Worm (Caenorhabditis elegans) whole organism, late embryonic: ENCODE data around the gene ZK354.7.
"Not testable (repeated sequence)": the region's sequence is repeated elsewhere in the genome, so short reads cannot be mapped to it uniquely, and the experiment has no call there.

Experiments
- C08G9.2 ChIP-seq: sonication (generic microtip); optimal IDR thresholded peaks from 2 replicates; lab custom pipeline; 2016; ENCODE audit warnings: mild to moderate bottlenecking, missing genetic modification characterization, moderate library complexity, missing compliant biosample characterization
- F13H6.1 ChIP-seq: sonication (generic microtip); optimal IDR thresholded peaks from 2 replicates; lab custom pipeline; 2016; ENCODE audit warnings: missing genetic modification characterization, missing compliant biosample characterization
- K02D7.2 ChIP-seq: sonication (generic microtip); optimal IDR thresholded peaks from 2 replicates; lab custom pipeline; 2017; ENCODE audit warnings: mild to moderate bottlenecking, missing genetic modification characterization, missing compliant biosample characterization
- T23F11.4 ChIP-seq: fragments of 200-800 bp; sonication (Bioruptor generic); optimal IDR thresholded peaks from 2 replicates; lab custom pipeline; 2018; ENCODE audit warnings: mild to moderate bottlenecking, missing genetic modification characterization, missing compliant biosample characterization
- ama-1 ChIP-seq: fragments of 150-350 bp; optimal IDR thresholded peaks from 2 replicates; lab custom pipeline; 2014
- ceh-14 ChIP-seq: sonication (generic microtip); optimal IDR thresholded peaks from 2 replicates; lab custom pipeline; 2016; ENCODE audit warnings: missing genotype, missing genetic modification characterization, missing compliant biosample characterization
- ceh-18 ChIP-seq: sonication (generic microtip); optimal IDR thresholded peaks from 2 replicates; lab custom pipeline; 2016; ENCODE audit warnings: missing genetic modification characterization, missing compliant biosample characterization
- ceh-22 ChIP-seq: sonication (generic microtip); optimal IDR thresholded peaks from 2 replicates; lab custom pipeline; 2017; ENCODE audit warnings: missing biosample characterization, missing genetic modification characterization
- ceh-24 ChIP-seq: sonication (generic microtip); optimal IDR thresholded peaks from 2 replicates; lab custom pipeline; 2016; ENCODE audit warnings: mild to moderate bottlenecking, missing genetic modification characterization, missing compliant biosample characterization
- ceh-30 ChIP-seq: fragments of 150-350 bp; optimal IDR thresholded peaks from 2 replicates; lab custom pipeline; 2014; ENCODE audit warnings: missing biosample characterization, missing genetic modification characterization
- ceh-31 ChIP-seq: sonication (generic microtip); optimal IDR thresholded peaks from 2 replicates; lab custom pipeline; 2016; ENCODE audit warnings: missing genetic modification characterization, missing compliant biosample characterization
- ceh-9 ChIP-seq: sonication (generic microtip); optimal IDR thresholded peaks from 2 replicates; lab custom pipeline; 2016; ENCODE audit warnings: mild to moderate bottlenecking, missing genetic modification characterization, inconsistent platforms, missing compliant biosample characterization
- dve-1 ChIP-seq: sonication (generic microtip); optimal IDR thresholded peaks from 2 replicates; lab custom pipeline; 2017; ENCODE audit warnings: antibody characterized with exemption, mild to moderate bottlenecking, missing genetic modification characterization, missing compliant biosample characterization
- elt-2 ChIP-seq: sonication (generic microtip); optimal IDR thresholded peaks from 2 replicates; lab custom pipeline; 2016; ENCODE audit warnings: missing genetic modification reagents, missing genetic modification characterization, missing compliant biosample characterization
- elt-4 ChIP-seq: sonication (generic microtip); optimal IDR thresholded peaks from 2 replicates; lab custom pipeline; 2016; ENCODE audit warnings: missing genetic modification characterization, missing compliant biosample characterization
- eyg-1 ChIP-seq: sonication (generic microtip); optimal IDR thresholded peaks from 2 replicates; lab custom pipeline; 2016; ENCODE audit warnings: missing genotype, missing genetic modification characterization, missing compliant biosample characterization
- gmeb-2 ChIP-seq: sonication (generic microtip); optimal IDR thresholded peaks from 2 replicates; lab custom pipeline; 2016; ENCODE audit warnings: missing genetic modification characterization, inconsistent platforms, missing compliant biosample characterization
- hlh-13 ChIP-seq: fragments of 200-800 bp; sonication (Bioruptor generic); optimal IDR thresholded peaks from 2 replicates; lab custom pipeline; 2018; ENCODE audit warnings: mild to moderate bottlenecking, missing genetic modification characterization, missing compliant biosample characterization
- hlh-30 ChIP-seq: sonication (generic microtip); optimal IDR thresholded peaks from 2 replicates; lab custom pipeline; 2017; ENCODE audit warnings: antibody characterized with exemption, missing genetic modification characterization, missing compliant biosample characterization; ENCODE audit not compliant: insufficient read depth
- hlh-6 ChIP-seq: sonication (generic microtip); optimal IDR thresholded peaks from 2 replicates; lab custom pipeline; 2016; ENCODE audit warnings: missing genotype, missing genetic modification characterization, missing compliant biosample characterization
- lim-6 ChIP-seq: sonication (generic microtip); optimal IDR thresholded peaks from 2 replicates; lab custom pipeline; 2016; ENCODE audit warnings: missing genetic modification characterization, missing compliant biosample characterization
- lin-11 ChIP-seq: fragments of 200-800 bp; sonication (Bioruptor generic); optimal IDR thresholded peaks from 2 replicates; lab custom pipeline; 2018; ENCODE audit warnings: mild to moderate bottlenecking, missing genetic modification characterization, missing compliant biosample characterization
- nhr-11 ChIP-seq: fragments of 150-350 bp; optimal IDR thresholded peaks from 2 replicates; lab custom pipeline; 2014; ENCODE audit warnings: missing biosample characterization, missing genetic modification characterization
- nhr-232 ChIP-seq: sonication (generic microtip); optimal IDR thresholded peaks from 2 replicates; lab custom pipeline; 2016; ENCODE audit warnings: missing genetic modification characterization, missing compliant biosample characterization
- pat-9 ChIP-seq: fragments of 200-800 bp; sonication (Bioruptor generic); optimal IDR thresholded peaks from 2 replicates; lab custom pipeline; 2018; ENCODE audit warnings: mild to moderate bottlenecking, missing genetic modification characterization, moderate library complexity, missing compliant biosample characterization
- pha-4 ChIP-seq: fragments of 150-350 bp; optimal IDR thresholded peaks from 2 replicates; lab custom pipeline; 2018; ENCODE audit warnings: missing biosample characterization, missing genetic modification reagents, missing genetic modification characterization
- pqm-1 ChIP-seq: sonication (generic microtip); optimal IDR thresholded peaks from 2 replicates; lab custom pipeline; 2016; ENCODE audit warnings: missing genetic modification characterization, missing compliant biosample characterization
- ref-2 ChIP-seq: sonication (generic microtip); optimal IDR thresholded peaks from 2 replicates; lab custom pipeline; 2016; ENCODE audit warnings: missing genetic modification characterization, missing compliant biosample characterization
- sox-2 ChIP-seq: fragments of 200-800 bp; sonication (Bioruptor generic); IDR thresholded peaks from 2 replicates; pipeline ENCODE4 v1.3.6; 2022; ENCODE audit warnings: missing genetic modification reagents, missing genetic modification characterization, missing compliant biosample characterization
- sox-4 ChIP-seq: sonication (generic microtip); optimal IDR thresholded peaks from 2 replicates; lab custom pipeline; 2017; ENCODE audit warnings: mild to moderate bottlenecking, missing genetic modification characterization, inconsistent platforms, missing compliant biosample characterization
- syd-9 ChIP-seq: sonication (generic microtip); optimal IDR thresholded peaks from 2 replicates; lab custom pipeline; 2016; ENCODE audit warnings: mild to moderate bottlenecking, missing genetic modification characterization, moderate library complexity, missing compliant biosample characterization
- unc-3 ChIP-seq, 2 experiments: fragments of 200-800 bp in 1 of 2; sonication (Bioruptor generic) in 1 of 2; sonication (generic microtip) in 1 of 2; conservative IDR thresholded peaks in 1 of 2; optimal IDR thresholded peaks in 1 of 2; 2 replicates each; pipeline versions ENCODE4 v1.3.6 to Lab custom; 2016 to 2022; ENCODE audit warnings: missing compliant biosample characterization in 2 of 2, missing genetic modification characterization in 2 of 2, missing genetic modification reagents in 1 of 2
- unc-42 ChIP-seq: sonication (generic microtip); optimal IDR thresholded peaks from 2 replicates; lab custom pipeline; 2016; ENCODE audit warnings: missing genotype, missing genetic modification characterization, missing compliant biosample characterization
- unc-86 ChIP-seq: sonication (generic microtip); optimal IDR thresholded peaks from 2 replicates; lab custom pipeline; 2016; ENCODE audit warnings: missing genetic modification characterization, missing compliant biosample characterization
- zip-5 ChIP-seq: sonication (generic microtip); optimal IDR thresholded peaks from 2 replicates; lab custom pipeline; 2016; ENCODE audit warnings: missing genetic modification characterization, missing compliant biosample characterization

The ZK354.7 gene

ce11 chrIV:5295240-5295639 is 7.7 kb downstream of the ZK354.7 start, which contains the start of gene msp-51:
msp-51 (minus strand) TSS chrIV:5295340.
- not testable (repeated sequence) for TF ChIP-seq pqm-1; eyg-1; sox-2 (GFP tag; lab: Robert Waterston, UW)

- TF ChIP-seq ceh-22 (tag; lab: Kevin White, UChicago) (no peak), unc-42 (tag; lab: Kevin White, UChicago) (no peak), T23F11.4 (GFP tag; lab: Kevin White, UChicago) (no peak), lim-6 (no peak)
Measured at ce11 chrIV:5294467-5294866, 8.5 kb downstream of the ZK354.7 start.

ce11 chrIV:5291207-5291606 is 11.7 kb downstream of the ZK354.7 start:
- TF ChIP-seq unc-3 (GFP tag; conservative IDR thresholded peaks at IDR 0.05; lab: Robert Waterston, UW) (no peak), unc-3 (tag; optimal IDR thresholded peaks at IDR 0.05; lab: Kevin White, UChicago) (no peak), ref-2 (tag; lab: Kevin White, UChicago) (no peak), ceh-31 (tag; lab: Kevin White, UChicago) (no peak), ceh-18 (tag; lab: Kevin White, UChicago) (no peak), sox-4 (no peak), elt-4 (no peak), pat-9 (no peak), hlh-30 (no peak), pha-4 (tag; lab: Kevin White, UChicago) (no peak), ama-1 (lab: Kevin White, UChicago) (no peak), sox-2 (GFP tag; lab: Robert Waterston, UW) (no peak), syd-9 (tag; lab: Kevin White, UChicago) (no peak), K02D7.2 (tag; lab: Kevin White, UChicago) (no peak), ceh-24 (no peak)
- TF ChIP-seq, all 69 proteins: peak for 0

- TF ChIP-seq hlh-6 (tag; lab: Kevin White, UChicago) (no peak), dve-1 (tag; lab: Kevin White, UChicago) (no peak), K02D7.2 (tag; lab: Kevin White, UChicago) (no peak), sox-2 (GFP tag; lab: Robert Waterston, UW) (no peak), F13H6.1 (tag; lab: Kevin White, UChicago) (no peak), lim-6 (no peak), C08G9.2 (tag; lab: Kevin White, UChicago) (no peak), ceh-9 (tag; lab: Kevin White, UChicago) (no peak), elt-2 (tag; lab: Kevin White, UChicago) (no peak), zip-5 (no peak), syd-9 (tag; lab: Kevin White, UChicago) (no peak), lin-11 (tag; lab: Kevin White, UChicago) (no peak), unc-42 (tag; lab: Kevin White, UChicago) (no peak), ceh-18 (tag; lab: Kevin White, UChicago) (no peak), unc-86 (no peak)
Measured at ce11 chrIV:5290547-5290946, 12.4 kb downstream of the ZK354.7 start, which contains the start of gene nlp-47. nlp-47 (plus strand) TSS chrIV:5290847.

- no peak for TF ChIP-seq eyg-1
- TF ChIP-seq ceh-30 (tag; lab: Kevin White, UChicago), result no peak
- no peak for TF ChIP-seq unc-86
- TF ChIP-seq hlh-13 (GFP tag; lab: Kevin White, UChicago), result no peak
- no peak for TF ChIP-seq nhr-232 (tag; lab: Kevin White, UChicago)
- TF ChIP-seq hlh-6 (tag; lab: Kevin White, UChicago), result no peak
- no peak for TF ChIP-seq ceh-14 (tag; lab: Kevin White, UChicago)
- TF ChIP-seq gmeb-2, result no peak
- no peak for TF ChIP-seq lim-6
- TF ChIP-seq sox-4, result no peak
- TF ChIP-seq hlh-30, result no peak
- TF ChIP-seq nhr-11 (tag; lab: Kevin White, UChicago), result no peak
Measured at ce11 chrIV:5288932-5289331, 14.0 kb downstream of the ZK354.7 start.
